Fruit fly (Drosophila melanogaster): ENCODE measurements around the gene PolQ.

- TF ChIP-seq eg (GFP tag; IDR thresholded peaks at IDR 0.05) (no peak), CG3919 (GFP tag; optimal IDR thresholded peaks at IDR 0.05) (no peak), ss (GFP tag; optimal IDR thresholded peaks at IDR 0.05) (no peak)
Observed at dm6 chr3R:12718536-12719033, 6.5 kb upstream of the PolQ start.

Data from whole organism, prepupa.